Worm (Caenorhabditis elegans) whole organism, young adult: Measurements from ENCODE around the gene ttr-15.

ENCODE experiments used
- C17E4.6 ChIP-seq: fragments of 200-800 bp; sonication (Bioruptor generic); IDR thresholded peaks from 2 replicates; pipeline ENCODE4 v1.3.6; 2022; ENCODE audit warnings: missing genetic modification reagents, missing genetic modification characterization, missing compliant biosample characterization
- F10E7.11 ChIP-seq: sonication (generic microtip); optimal IDR thresholded peaks from 2 replicates; lab custom pipeline; 2017; ENCODE audit warnings: mild to moderate bottlenecking, missing genetic modification characterization, moderate library complexity, missing compliant biosample characterization
- F22D6.2 ChIP-seq: sonication (generic microtip); optimal IDR thresholded peaks from 2 replicates; lab custom pipeline; 2016; ENCODE audit warnings: mild to moderate bottlenecking, missing genetic modification characterization, missing compliant biosample characterization
- F55B11.4 ChIP-seq: sonication (generic microtip); optimal IDR thresholded peaks from 2 replicates; lab custom pipeline; 2016; ENCODE audit warnings: missing compliant biosample characterization, missing genetic modification characterization, borderline replicate concordance; ENCODE audit not compliant: insufficient read depth
- K11D2.4 ChIP-seq: fragments of 200-800 bp; sonication (Bioruptor generic); IDR thresholded peaks from 2 replicates; pipeline ENCODE4 v1.3.6; 2022; ENCODE audit warnings: missing genetic modification reagents, missing genetic modification characterization, missing compliant biosample characterization
- T26A5.8 ChIP-seq: sonication (generic microtip); optimal IDR thresholded peaks from 2 replicates; lab custom pipeline; 2016; ENCODE audit warnings: missing genetic modification characterization, missing compliant biosample characterization
- Y79H2A.3 ChIP-seq: fragments of 200-800 bp; sonication (Bioruptor generic); conservative IDR thresholded peaks from 2 replicates; pipeline ENCODE4 v1.3.6; 2022; ENCODE audit warnings: missing genetic modification reagents, missing genetic modification characterization, missing compliant biosample characterization
- Y95B8A.8 ChIP-seq: fragments of 200-800 bp; sonication (Bioruptor generic); IDR thresholded peaks from 2 replicates; pipeline ENCODE4 v1.3.6; 2022; ENCODE audit warnings: missing genetic modification reagents, missing genetic modification characterization, missing compliant biosample characterization
- ZK185.1 ChIP-seq: sonication (generic microtip); optimal IDR thresholded peaks from 2 replicates; lab custom pipeline; 2016; ENCODE audit warnings: mild to moderate bottlenecking, missing genetic modification characterization, missing compliant biosample characterization; ENCODE audit not compliant: poor library complexity, severe bottlenecking
- akir-1 ChIP-seq: fragments of 200-800 bp; sonication (Bioruptor generic); optimal IDR thresholded peaks from 2 replicates; lab custom pipeline; 2018; ENCODE audit warnings: mild to moderate bottlenecking, missing genetic modification characterization, moderate library complexity, missing compliant biosample characterization
- ama-1 ChIP-seq, 3 experiments: fragments of 150-350 bp in 1 of 3; sonication (generic microtip) in 2 of 3; optimal IDR thresholded peaks; 2 replicates each; lab custom pipeline; 2014 to 2018; ENCODE audit warnings: missing biosample characterization in 2 of 3, missing genetic modification characterization in 2 of 3, missing genetic modification reagents in 2 of 3
- aptf-3 ChIP-seq: fragments of 200-800 bp; sonication (Bioruptor generic); IDR thresholded peaks from 2 replicates; pipeline ENCODE4 v1.3.6; 2022; ENCODE audit warnings: missing genetic modification characterization, missing compliant biosample characterization
- ccch-3 ChIP-seq: fragments of 200-800 bp; sonication (Bioruptor generic); optimal IDR thresholded peaks from 2 replicates; lab custom pipeline; 2018; ENCODE audit warnings: mild to moderate bottlenecking, missing genetic modification characterization, missing compliant biosample characterization
- ceh-100 ChIP-seq: fragments of 200-800 bp; sonication (Bioruptor generic); IDR thresholded peaks from 2 replicates; pipeline ENCODE4 v1.3.6; 2022; ENCODE audit warnings: missing genetic modification reagents, missing genetic modification characterization, missing compliant biosample characterization
- ceh-58 ChIP-seq: fragments of 200-800 bp; sonication (Bioruptor generic); IDR thresholded peaks from 2 replicates; pipeline ENCODE4 v1.3.6; 2022; ENCODE audit warnings: missing genetic modification characterization, missing compliant biosample characterization
- ceh-91 ChIP-seq: fragments of 200-800 bp; sonication (Bioruptor generic); IDR thresholded peaks from 2 replicates; pipeline ENCODE4 v1.3.6; 2022; ENCODE audit warnings: missing genetic modification reagents, missing genetic modification characterization, missing compliant biosample characterization
- dpff-1 ChIP-seq: sonication (generic microtip); optimal IDR thresholded peaks from 2 replicates; lab custom pipeline; 2017; ENCODE audit warnings: mild to moderate bottlenecking, missing genetic modification characterization, missing compliant biosample characterization
- efl-1 ChIP-seq: fragments of 150-350 bp; optimal IDR thresholded peaks from 2 replicates; lab custom pipeline; 2014; ENCODE audit warnings: missing biosample characterization, missing genetic modification reagents, missing genetic modification characterization
- egl-44 ChIP-seq: fragments of 200-800 bp; sonication (Bioruptor generic); IDR thresholded peaks from 2 replicates; pipeline ENCODE4 v1.3.6; 2022; ENCODE audit warnings: missing genetic modification reagents, missing genetic modification characterization, missing compliant biosample characterization
- egrh-3 ChIP-seq: fragments of 200-800 bp; sonication (Bioruptor generic); IDR thresholded peaks from 2 replicates; pipeline ENCODE4 v1.3.6; 2022; ENCODE audit warnings: missing genetic modification reagents, missing genetic modification characterization, missing compliant biosample characterization
- hlh-12 ChIP-seq: sonication (generic microtip); optimal IDR thresholded peaks from 2 replicates; lab custom pipeline; 2016; ENCODE audit warnings: missing genetic modification characterization, missing compliant biosample characterization
- hmg-20 ChIP-seq: fragments of 200-800 bp; sonication (Bioruptor generic); IDR thresholded peaks from 2 replicates; pipeline ENCODE4 v1.3.6; 2022; ENCODE audit warnings: missing genetic modification reagents, missing genetic modification characterization, missing compliant biosample characterization
- hrde-1 ChIP-seq: sonication (generic microtip); optimal IDR thresholded peaks from 2 replicates; lab custom pipeline; 2016; ENCODE audit warnings: missing genetic modification characterization, mild to moderate bottlenecking, missing compliant biosample characterization, moderate library complexity, missing genotype, missing genetic modification reagents, borderline replicate concordance
- hsf-1 ChIP-seq: fragments of 200-800 bp; sonication (Bioruptor generic); IDR thresholded peaks from 2 replicates; pipeline ENCODE4 v1.3.6; 2022; ENCODE audit warnings: missing genetic modification reagents, missing genetic modification characterization, missing compliant biosample characterization
- lag-1 ChIP-seq: fragments of 200-800 bp; sonication (Bioruptor generic); IDR thresholded peaks from 2 replicates; pipeline ENCODE4 v1.3.6; 2022; ENCODE audit warnings: missing genetic modification reagents, missing genetic modification characterization, missing compliant biosample characterization
- lin-40 ChIP-seq: sonication (generic microtip); optimal IDR thresholded peaks from 2 replicates; lab custom pipeline; 2016; ENCODE audit warnings: missing genetic modification characterization, mild to moderate bottlenecking, missing compliant biosample characterization, missing genotype, missing genetic modification reagents
- lin-54 ChIP-seq: fragments of 200-800 bp; sonication (Bioruptor generic); optimal IDR thresholded peaks from 2 replicates; lab custom pipeline; 2018; ENCODE audit warnings: mild to moderate bottlenecking, missing genetic modification characterization, missing compliant biosample characterization
- madf-10 ChIP-seq: sonication (generic microtip); optimal IDR thresholded peaks from 2 replicates; lab custom pipeline; 2016; ENCODE audit warnings: mild to moderate bottlenecking, missing genetic modification characterization, missing compliant biosample characterization
- madf-8 ChIP-seq: fragments of 200-800 bp; sonication (Bioruptor generic); conservative IDR thresholded peaks from 2 replicates; pipeline ENCODE4 v1.3.6; 2022; ENCODE audit warnings: missing genetic modification reagents, missing genetic modification characterization, missing compliant biosample characterization
- mes-4 ChIP-seq: sonication (generic microtip); optimal IDR thresholded peaks from 2 replicates; lab custom pipeline; 2016; ENCODE audit warnings: missing genotype, missing genetic modification characterization, missing compliant biosample characterization
- mxl-1 ChIP-seq: sonication (generic microtip); optimal IDR thresholded peaks from 2 replicates; lab custom pipeline; 2016; ENCODE audit warnings: missing genetic modification characterization, missing compliant biosample characterization
- nhr-179 ChIP-seq: sonication (generic microtip); optimal IDR thresholded peaks from 2 replicates; lab custom pipeline; 2016; ENCODE audit warnings: mild to moderate bottlenecking, missing genetic modification characterization, missing compliant biosample characterization
- pbrm-1 ChIP-seq: fragments of 200-800 bp; sonication (Bioruptor generic); IDR thresholded peaks from 2 replicates; pipeline ENCODE4 v1.3.6; 2022; ENCODE audit warnings: missing genetic modification reagents, missing genetic modification characterization, missing compliant biosample characterization
- rcor-1 ChIP-seq: fragments of 200-800 bp; sonication (Bioruptor generic); IDR thresholded peaks from 2 replicates; pipeline ENCODE4 v1.3.6; 2022; ENCODE audit warnings: missing genetic modification reagents, missing genetic modification characterization, missing compliant biosample characterization
- rec-8 ChIP-seq, 2 experiments: sonication (generic microtip); optimal IDR thresholded peaks; 2 replicates each; lab custom pipeline; 2016; ENCODE audit warnings: mild to moderate bottlenecking in 2 of 2, missing genetic modification characterization in 2 of 2, missing genetic modification reagents in 2 of 2, missing genotype in 2 of 2, missing biosample characterization in 1 of 2, missing compliant biosample characterization in 1 of 2, moderate library complexity in 1 of 2
- rpc-1 ChIP-seq, 2 experiments: fragments of 150-350 bp in 1 of 2; sonication (generic microtip) in 1 of 2; optimal IDR thresholded peaks; 2 replicates each; lab custom pipeline; 2014 to 2018; ENCODE audit warnings: missing biosample characterization in 1 of 2, missing genetic modification characterization in 1 of 2, missing genetic modification reagents in 1 of 2, missing genotype in 1 of 2
- snpc-3.4 ChIP-seq: sonication (generic microtip); optimal IDR thresholded peaks from 2 replicates; lab custom pipeline; 2017; ENCODE audit warnings: missing genetic modification characterization, mild to moderate bottlenecking, missing compliant biosample characterization, antibody characterized with exemption, moderate library complexity, missing genotype, missing genetic modification reagents
- somi-1 ChIP-seq: fragments of 200-800 bp; sonication (Bioruptor generic); optimal IDR thresholded peaks from 2 replicates; lab custom pipeline; 2018; ENCODE audit warnings: mild to moderate bottlenecking, missing genetic modification characterization, missing compliant biosample characterization
- tbp1 ChIP-seq: fragments of 200-800 bp; sonication (Bioruptor generic); optimal IDR thresholded peaks from 2 replicates; lab custom pipeline; 2018; ENCODE audit warnings: mild to moderate bottlenecking, missing genetic modification characterization, missing compliant biosample characterization
- tbx-9 ChIP-seq: sonication (generic microtip); optimal IDR thresholded peaks from 2 replicates; lab custom pipeline; 2016; ENCODE audit warnings: borderline replicate concordance, missing genetic modification characterization, inconsistent platforms, missing compliant biosample characterization
- tlf-1 ChIP-seq: fragments of 200-800 bp; sonication (Bioruptor generic); optimal IDR thresholded peaks from 2 replicates; lab custom pipeline; 2018; ENCODE audit warnings: mild to moderate bottlenecking, missing genetic modification characterization, missing compliant biosample characterization
- ztf-22 ChIP-seq: fragments of 200-800 bp; sonication (Bioruptor generic); optimal IDR thresholded peaks from 2 replicates; lab custom pipeline; 2018; ENCODE audit warnings: mild to moderate bottlenecking, missing genetic modification characterization, moderate library complexity, missing compliant biosample characterization
- ztf-25 ChIP-seq: fragments of 200-800 bp; sonication (Bioruptor generic); IDR thresholded peaks from 2 replicates; pipeline ENCODE4 v1.3.6; 2022; ENCODE audit warnings: missing genetic modification reagents, missing genetic modification characterization, missing compliant biosample characterization
- ztf-26 ChIP-seq: sonication (generic microtip); optimal IDR thresholded peaks from 2 replicates; lab custom pipeline; 2017; ENCODE audit warnings: missing genetic modification characterization, missing compliant biosample characterization

Gene ttr-15

ce11 chrIII:10336109-10336508 lies 1.5 kb upstream of the ttr-15 start:
- TF ChIP-seq ceh-100 (GFP tag; lab: Robert Waterston, UW) (no peak), madf-10 (tag; lab: Kevin White, UChicago) (no peak), egrh-3 (GFP tag; lab: Robert Waterston, UW) (no peak), hsf-1 (no peak), hlh-12 (tag; lab: Kevin White, UChicago) (no peak), akir-1 (GFP tag; lab: Kevin White, UChicago) (no peak), ZK185.1 (no peak), ztf-22 (GFP tag; lab: Kevin White, UChicago) (no peak), nhr-179 (tag; lab: Kevin White, UChicago) (no peak), Y95B8A.8 (GFP tag; lab: Robert Waterston, UW) (no peak), mxl-1 (tag; lab: Kevin White, UChicago) (no peak), hmg-20 (GFP tag; lab: Robert Waterston, UW) (no peak), ceh-58 (no peak), K11D2.4 (GFP tag; lab: Robert Waterston, UW) (no peak), efl-1 (GFP tag; lab: Kevin White, UChicago) (no peak), lag-1 (no peak)

- TF ChIP-seq tlf-1 (GFP tag; lab: Kevin White, UChicago) (no peak), F55B11.4 (no peak), ama-1 (optimal IDR thresholded peaks at IDR 0.05; lab: Kevin White, UChicago) (peak; percentile 78), ama-1 (GFP tag; optimal IDR thresholded peaks at IDR 0.05; lab: Kevin White, UChicago) (no peak), mxl-1 (tag; lab: Kevin White, UChicago) (no peak), lin-40 (tag; lab: Kevin White, UChicago) (peak; percentile 21), tbx-9 (tag; lab: Kevin White, UChicago) (peak; percentile 39), aptf-3 (GFP tag; lab: Robert Waterston, UW) (no peak), madf-8 (no peak), ccch-3 (GFP tag; lab: Kevin White, UChicago) (no peak), rcor-1 (GFP tag; lab: Robert Waterston, UW) (no peak), ceh-91 (GFP tag; lab: Robert Waterston, UW) (no peak), ZK185.1 (no peak), ztf-26 (tag; lab: Kevin White, UChicago) (peak; percentile 50)
Observed at ce11 chrIII:10338992-10339852, 1.6 kb downstream of the ttr-15 start.

ce11 chrIII:10339949-10340348 lies 2.3 kb downstream of the ttr-15 start:
- no peak for TF ChIP-seq ztf-25
- no peak for TF ChIP-seq rec-8 (tag; optimal IDR thresholded peaks at IDR 0.05; lab: Kevin White, UChicago)
- TF ChIP-seq pbrm-1 (GFP tag; lab: Robert Waterston, UW) = no peak
- TF ChIP-seq tbp1 = no peak
- no peak for TF ChIP-seq dpff-1 (tag; lab: Kevin White, UChicago)
- no peak for TF ChIP-seq F10E7.11 (tag; lab: Kevin White, UChicago)
- peak; percentile 12 for TF ChIP-seq tbx-9 (tag; lab: Kevin White, UChicago)
- no peak for TF ChIP-seq C17E4.6 (GFP tag; lab: Robert Waterston, UW)
- TF ChIP-seq K11D2.4 (GFP tag; lab: Robert Waterston, UW) = no peak
- TF ChIP-seq snpc-3.4 (tag; lab: Kevin White, UChicago) = no peak
- no peak for TF ChIP-seq efl-1 (GFP tag; lab: Kevin White, UChicago)
- no peak for TF ChIP-seq ceh-100 (GFP tag; lab: Robert Waterston, UW)
- TF ChIP-seq Y79H2A.3 (GFP tag; lab: Robert Waterston, UW) = no peak
- TF ChIP-seq T26A5.8 = no peak
- TF ChIP-seq somi-1 (GFP tag; lab: Kevin White, UChicago) = no peak
- no peak for TF ChIP-seq nhr-179 (tag; lab: Kevin White, UChicago)
- no peak for TF ChIP-seq rpc-1 (optimal IDR thresholded peaks at IDR 0.05; lab: Kevin White, UChicago)
- no peak for TF ChIP-seq rpc-1 (tag; optimal IDR thresholded peaks at IDR 0.05; lab: Kevin White, UChicago)
- TF ChIP-seq mes-4 = no peak
- TF ChIP-seq F22D6.2 (tag; lab: Kevin White, UChicago) = no peak
- TF ChIP-seq hrde-1 = no peak
- no peak for TF ChIP-seq F55B11.4
- no peak for TF ChIP-seq egl-44 (GFP tag; lab: Robert Waterston, UW)
- no peak for TF ChIP-seq lin-54 (GFP tag; lab: Kevin White, UChicago)
